Worm (Caenorhabditis elegans): Measurements from ENCODE around the gene Y39A3A.3.

ce11 chrIII:2084829-2085228, 16.7 kb upstream of the Y39A3A.3 start:
- no peak for TF ChIP-seq lin-13 (tag; optimal IDR thresholded peaks at IDR 0.05)
- TF ChIP-seq pha-4 (tag; optimal IDR thresholded peaks at IDR 0.05), result no peak
- no peak for TF ChIP-seq nhr-28 (tag; optimal IDR thresholded peaks at IDR 0.05)
- TF ChIP-seq blmp-1 (tag; optimal IDR thresholded peaks at IDR 0.05), result no peak
- no peak for TF ChIP-seq nhr-76 (tag; optimal IDR thresholded peaks at IDR 0.05)
- TF ChIP-seq ceh-39 (tag; optimal IDR thresholded peaks at IDR 0.05), result no peak
- TF ChIP-seq elt-3 (tag; optimal IDR thresholded peaks at IDR 0.05), result no peak
- TF ChIP-seq unc-62 (GFP tag; optimal IDR thresholded peaks at IDR 0.05), result no peak
- no peak for TF ChIP-seq snpc-4 (tag; optimal IDR thresholded peaks at IDR 0.05)
- TF ChIP-seq zip-8 (tag; optimal IDR thresholded peaks at IDR 0.05), result no peak
- TF ChIP-seq nhr-12 (tag; optimal IDR thresholded peaks at IDR 0.05), result no peak
- TF ChIP-seq nhr-237 (tag; optimal IDR thresholded peaks at IDR 0.05), result no peak

All from whole organism, mixed stage, embryonic.